Fruit fly (Drosophila melanogaster) whole organism, prepupa: ENCODE measurements around the gene CG15731.

Source experiments
- CG10631 ChIP-seq: fragments of 200-800 bp; sonication (Bioruptor generic); optimal IDR thresholded peaks from 2 replicates; lab custom pipeline; 2016; ENCODE audit warnings: missing biosample characterization, missing genetic modification characterization
- CG8319 ChIP-seq: fragments of 200-800 bp; sonication (Bioruptor generic); optimal IDR thresholded peaks from 3 replicates; lab custom pipeline; 2016; ENCODE audit warnings: missing biosample characterization, missing genetic modification characterization
- CG8632 ChIP-seq: fragments of 200-800 bp; sonication (Bioruptor generic); optimal IDR thresholded peaks from 3 replicates; lab custom pipeline; 2016; ENCODE audit warnings: missing biosample characterization, missing genetic modification characterization
- Sox15 ChIP-seq: fragments of 200-800 bp; sonication (Bioruptor generic); optimal IDR thresholded peaks from 3 replicates; lab custom pipeline; 2016; ENCODE audit warnings: missing biosample characterization, missing genetic modification characterization
- acj6 ChIP-seq: fragments of 200-800 bp; sonication (Bioruptor generic); optimal IDR thresholded peaks from 3 replicates; lab custom pipeline; 2016; ENCODE audit warnings: missing biosample characterization, missing genetic modification characterization

DNA sequence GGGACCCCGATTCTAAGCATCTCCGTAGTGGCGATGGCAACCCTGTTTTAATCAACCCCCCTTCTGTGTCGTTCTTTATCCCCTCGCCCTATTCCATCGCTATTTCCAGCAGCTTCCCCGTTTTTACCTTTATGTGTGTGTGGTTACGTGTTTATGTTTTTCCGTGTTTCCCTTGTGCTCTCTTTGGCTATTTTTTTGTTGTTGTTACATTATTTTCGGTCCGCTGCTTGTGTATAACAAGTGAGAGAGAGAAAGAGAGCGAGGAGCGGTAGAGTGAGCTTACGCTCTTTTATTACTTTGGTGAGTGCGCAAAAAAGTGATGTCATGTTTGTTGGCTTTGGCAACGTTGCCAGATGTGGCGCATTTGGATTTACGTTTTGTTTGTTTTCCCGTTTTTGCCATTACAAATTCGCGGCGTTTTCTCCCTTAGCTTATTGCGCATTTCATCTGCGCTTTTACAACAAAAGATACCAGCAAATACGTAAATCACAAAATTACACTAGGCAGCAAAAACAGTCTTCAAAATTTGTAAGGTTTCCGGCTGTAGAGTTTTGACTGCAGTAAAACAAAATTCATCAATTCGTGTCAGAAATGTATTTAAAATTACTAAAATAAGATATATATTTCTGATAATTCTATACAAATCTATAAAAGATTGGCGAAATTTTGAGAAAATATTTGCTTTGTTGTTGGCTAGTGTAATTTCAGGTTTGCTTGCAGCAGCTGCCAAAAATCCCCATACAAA is 12.8 kb upstream of the CG15731 start:
- TF ChIP-seq acj6 (GFP tag; lab: Kevin White, UChicago): peak; percentile 46
- TF ChIP-seq CG10631: peak; percentile 11
- TF ChIP-seq CG8319: no peak
- no peak for TF ChIP-seq Sox15
- peak; percentile 45 for TF ChIP-seq CG8632
